Fruit fly (Drosophila melanogaster): ENCODE results near the gene beg.

The beg gene

dm6 chr3L:17055467-17055877 is 20.0 kb downstream of the beg start, which contains the start of gene CG7724 (continued):
- TF ChIP-seq CG3847 (GFP tag; IDR thresholded peaks at IDR 0.05) (no peak), dm (GFP tag; optimal IDR thresholded peaks at IDR 0.05) (no peak), Tbp (GFP tag; optimal IDR thresholded peaks at IDR 0.05) (no peak), pum (GFP tag; optimal IDR thresholded peaks at IDR 0.05) (no peak), chn (GFP tag; optimal IDR thresholded peaks at IDR 0.05) (no peak), maf-S (GFP tag; optimal IDR thresholded peaks at IDR 0.05) (no peak), NfI (GFP tag; optimal IDR thresholded peaks at IDR 0.05) (no peak), Rx (GFP tag; IDR thresholded peaks at IDR 0.05) (no peak), Spps (tag; optimal IDR thresholded peaks at IDR 0.05) (no peak), CG9609 (GFP tag; optimal IDR thresholded peaks at IDR 0.05) (no peak), CG11695 (GFP tag; IDR thresholded peaks at IDR 0.05) (no peak), CHES-1-like (GFP tag; optimal IDR thresholded peaks at IDR 0.05) (no peak), Pdp1 (GFP tag; optimal IDR thresholded peaks at IDR 0.05) (peak in 1 of 2 experiments; percentile 22), CG18764 (GFP tag; optimal IDR thresholded peaks at IDR 0.05) (no peak), al (GFP tag; IDR thresholded peaks at IDR 0.05) (no peak), pho (GFP tag; optimal IDR thresholded peaks at IDR 0.05) (no peak), en (GFP tag; optimal IDR thresholded peaks at IDR 0.05) (no peak), vfl (GFP tag; optimal IDR thresholded peaks at IDR 0.05) (no peak), emc (GFP tag; optimal IDR thresholded peaks at IDR 0.05) (no peak), sob (GFP tag; IDR thresholded peaks at IDR 0.05) (no peak), Ssrp (tag; optimal IDR thresholded peaks at IDR 0.05) (no peak), Dbx (GFP tag; IDR thresholded peaks at IDR 0.05) (no peak), CG17829 (tag; optimal IDR thresholded peaks at IDR 0.05) (no peak), mirr (GFP tag; optimal IDR thresholded peaks at IDR 0.05) (peak; percentile 15), Atf6 (GFP tag; IDR thresholded peaks at IDR 0.05) (peak; percentile 38; the same call in 1 of the 2 replicates), CG12155 (GFP tag; optimal IDR thresholded peaks at IDR 0.05) (no peak), CTCF (GFP tag; optimal IDR thresholded peaks at IDR 0.05) (peak; percentile 14), pfk (GFP tag; optimal IDR thresholded peaks at IDR 0.05) (no peak), Hmx (GFP tag; optimal IDR thresholded peaks at IDR 0.05) (no peak), CG10147 (GFP tag; optimal IDR thresholded peaks at IDR 0.05) (no peak), CG17568 (GFP tag; optimal IDR thresholded peaks at IDR 0.05) (no peak), CG1647 (GFP tag; optimal IDR thresholded peaks at IDR 0.05) (no peak), HLH3B (GFP tag; IDR thresholded peaks at IDR 0.05) (no peak), vnd (GFP tag; IDR thresholded peaks at IDR 0.05; ENCODE audit: partially characterized antibody) (peak; percentile 80; the same call in 2 of the 3 replicates), CG11398 (GFP tag; optimal IDR thresholded peaks at IDR 0.05) (no peak), CG30431 (GFP tag; optimal IDR thresholded peaks at IDR 0.05) (no peak), CG32772 (GFP tag; IDR thresholded peaks at IDR 0.05) (no peak), Dref (GFP tag; IDR thresholded peaks at IDR 0.05) (peak; percentile 85), HmgD (GFP tag; optimal IDR thresholded peaks at IDR 0.05) (no peak), slou (GFP tag; optimal IDR thresholded peaks at IDR 0.05) (no peak), CG13775 (GFP tag; optimal IDR thresholded peaks at IDR 0.05) (no peak), Eip74EF (GFP tag; optimal IDR thresholded peaks at IDR 0.05) (peak in 1 of 2 experiments; percentile 45), gsb (GFP tag; IDR thresholded peaks at IDR 0.05) (no peak), CG33213 (GFP tag; optimal IDR thresholded peaks at IDR 0.05) (no peak), btn (GFP tag; optimal IDR thresholded peaks at IDR 0.05) (no peak), Atf-2 (GFP tag; optimal IDR thresholded peaks at IDR 0.05) (no peak), eve (GFP tag; optimal IDR thresholded peaks at IDR 0.05) (no peak), Doc2 (GFP tag; IDR thresholded peaks at IDR 0.05) (no peak), HLHmδ (GFP tag; optimal IDR thresholded peaks at IDR 0.05) (no peak), Hmr (GFP tag; optimal IDR thresholded peaks at IDR 0.05) (no peak), C15 (GFP tag; IDR thresholded peaks at IDR 0.05) (no peak), CG15514 (GFP tag; optimal IDR thresholded peaks at IDR 0.05) (peak; percentile 42), lilli (GFP tag; optimal IDR thresholded peaks at IDR 0.05) (no peak), lmd (GFP tag; IDR thresholded peaks at IDR 0.05) (no peak)

Data from whole organism, embryonic.